Fruit fly (Drosophila melanogaster) whole organism, embryonic: ENCODE data around the gene CecB.

Source experiments
- Atf6 ChIP-seq: fragments of 200-800 bp; sonication (Bioruptor generic); IDR thresholded peaks from 2 replicates; pipeline ENCODE4 v1.3.6; 2022; ENCODE audit warnings: missing biosample characterization, missing genetic modification characterization
- CG10209 ChIP-seq: fragments of 200-800 bp; sonication (Bioruptor generic); optimal IDR thresholded peaks from 3 replicates; lab custom pipeline; 2017; ENCODE audit warnings: missing biosample characterization, mild to moderate bottlenecking, missing genetic modification characterization, missing genetic modification reagents
- CG12219 ChIP-seq: fragments of 200-800 bp; sonication (Bioruptor generic); optimal IDR thresholded peaks from 3 replicates; lab custom pipeline; 2018; ENCODE audit warnings: missing biosample characterization, mild to moderate bottlenecking, missing genetic modification characterization
- CG15479 ChIP-seq: fragments of 200-800 bp; sonication (Bioruptor generic); optimal IDR thresholded peaks from 3 replicates; lab custom pipeline; 2019; ENCODE audit warnings: missing biosample characterization, mild to moderate bottlenecking, missing genetic modification characterization, moderate library complexity
- CG16813 ChIP-seq: fragments of 200-800 bp; sonication (Bioruptor generic); IDR thresholded peaks from 3 replicates; pipeline ENCODE4 v1.3.6; 2022; ENCODE audit warnings: missing biosample characterization, missing genetic modification characterization; ENCODE audit not compliant: partially characterized antibody
- CG17328 ChIP-seq: fragments of 200-800 bp; sonication (Bioruptor generic); IDR thresholded peaks from 2 replicates; pipeline ENCODE4 v1.3.6; 2022; ENCODE audit warnings: missing biosample characterization, missing genetic modification characterization
- CG18619 ChIP-seq: fragments of 200-800 bp; sonication (Bioruptor generic); optimal IDR thresholded peaks from 3 replicates; lab custom pipeline; 2017; ENCODE audit warnings: missing biosample characterization, mild to moderate bottlenecking, missing genetic modification characterization
- CG8089 ChIP-seq: fragments of 200-800 bp; sonication (Bioruptor generic); optimal IDR thresholded peaks from 3 replicates; lab custom pipeline; 2016; ENCODE audit warnings: missing biosample characterization, missing genetic modification characterization
- CG9727 ChIP-seq: fragments of 200-800 bp; sonication (Bioruptor generic); optimal IDR thresholded peaks from 3 replicates; lab custom pipeline; 2017; ENCODE audit warnings: missing biosample characterization, mild to moderate bottlenecking, missing genetic modification characterization
- Doc3 ChIP-seq: fragments of 200-800 bp; sonication (Bioruptor generic); IDR thresholded peaks from 3 replicates; pipeline ENCODE4 v1.3.6; 2022; ENCODE audit warnings: missing biosample characterization, missing genetic modification characterization; ENCODE audit not compliant: partially characterized antibody
- Elba2 ChIP-seq: fragments of 200-800 bp; sonication (Bioruptor generic); optimal IDR thresholded peaks from 3 replicates; lab custom pipeline; 2016; ENCODE audit warnings: missing biosample characterization, missing genetic modification characterization
- Ets97D ChIP-seq: fragments of 200-800 bp; sonication (Bioruptor generic); optimal IDR thresholded peaks from 3 replicates; lab custom pipeline; 2016; ENCODE audit warnings: missing biosample characterization, missing genetic modification characterization
- Neu2 ChIP-seq: fragments of 200-800 bp; sonication (Bioruptor generic); optimal IDR thresholded peaks from 3 replicates; lab custom pipeline; 2016; ENCODE audit warnings: missing biosample characterization, missing genetic modification characterization, borderline replicate concordance
- Sry-β ChIP-seq: fragments of 200-800 bp; sonication (Bioruptor generic); optimal IDR thresholded peaks from 2 replicates; lab custom pipeline; 2018; ENCODE audit warnings: missing biosample characterization, mild to moderate bottlenecking, missing genetic modification characterization, moderate library complexity
- chinmo ChIP-seq: fragments of 200-800 bp; sonication (Bioruptor generic); IDR thresholded peaks from 4 replicates; pipeline ENCODE4 v1.3.6; 2022; ENCODE audit warnings: missing biosample characterization, missing genetic modification characterization; ENCODE audit not compliant: partially characterized antibody
- croc ChIP-seq: fragments of 200-800 bp; sonication (Bioruptor generic); conservative IDR thresholded peaks from 3 replicates; pipeline ENCODE4 v1.3.6; 2022; ENCODE audit warnings: missing biosample characterization, missing genetic modification characterization
- da ChIP-seq: fragments of 200-800 bp; sonication (Bioruptor generic); optimal IDR thresholded peaks from 2 replicates; lab custom pipeline; 2016; ENCODE audit warnings: missing biosample characterization, missing genetic modification characterization
- fu2 ChIP-seq: fragments of 200-800 bp; sonication (Bioruptor generic); optimal IDR thresholded peaks from 2 replicates; lab custom pipeline; 2016; ENCODE audit warnings: missing biosample characterization, missing genetic modification characterization
- grn ChIP-seq: fragments of 200-800 bp; sonication (Bioruptor generic); optimal IDR thresholded peaks from 3 replicates; lab custom pipeline; 2017; ENCODE audit warnings: missing biosample characterization, missing genetic modification characterization
- gsb-n ChIP-seq: fragments of 200-800 bp; sonication (Bioruptor generic); optimal IDR thresholded peaks from 3 replicates; lab custom pipeline; 2018; ENCODE audit warnings: missing biosample characterization, mild to moderate bottlenecking, missing genetic modification characterization
- h ChIP-seq: fragments of >200 bp; optimal IDR thresholded peaks from 2 replicates; lab custom pipeline; 2017
- hb ChIP-seq: fragments of 200-800 bp; sonication (Bioruptor generic); IDR thresholded peaks from 3 replicates; pipeline ENCODE4 v1.3.6; 2022; ENCODE audit warnings: missing biosample characterization, missing genetic modification characterization; ENCODE audit not compliant: partially characterized antibody
- ken ChIP-seq: fragments of 200-800 bp; sonication (Bioruptor generic); IDR thresholded peaks from 3 replicates; pipeline ENCODE4 v1.3.6; 2022; ENCODE audit warnings: missing biosample characterization, missing genetic modification characterization
- lab ChIP-seq: fragments of 200-800 bp; sonication (Bioruptor generic); optimal IDR thresholded peaks from 3 replicates; lab custom pipeline; 2017; ENCODE audit warnings: missing biosample characterization, missing genetic modification characterization, mild to moderate bottlenecking, moderate library complexity, missing genetic modification reagents
- lov ChIP-seq, 2 experiments: fragments of 200-800 bp in 1 of 2; fragments of >200 bp in 1 of 2; sonication (Bioruptor generic) in 1 of 2; IDR thresholded peaks in 1 of 2; optimal IDR thresholded peaks in 1 of 2; 2 replicates in 1 of 2; 3 replicates in 1 of 2; pipeline versions ENCODE4 v1.3.6 to Lab custom; 2017 to 2022; ENCODE audit warnings: missing biosample characterization in 1 of 2, missing genetic modification characterization in 1 of 2
- slbo ChIP-seq: fragments of 200-800 bp; sonication (Bioruptor generic); IDR thresholded peaks from 2 replicates; pipeline ENCODE4 v1.3.6; 2022; ENCODE audit warnings: missing biosample characterization, missing genetic modification characterization
- vnd ChIP-seq: fragments of 200-800 bp; sonication (Bioruptor generic); IDR thresholded peaks from 3 replicates; pipeline ENCODE4 v1.3.6; 2022; ENCODE audit warnings: missing biosample characterization, missing genetic modification characterization; ENCODE audit not compliant: partially characterized antibody
- zf30C ChIP-seq: fragments of 200-800 bp; sonication (Bioruptor generic); optimal IDR thresholded peaks from 3 replicates; lab custom pipeline; 2018; ENCODE audit warnings: missing biosample characterization, mild to moderate bottlenecking, missing genetic modification characterization

The CecB gene

DNA sequence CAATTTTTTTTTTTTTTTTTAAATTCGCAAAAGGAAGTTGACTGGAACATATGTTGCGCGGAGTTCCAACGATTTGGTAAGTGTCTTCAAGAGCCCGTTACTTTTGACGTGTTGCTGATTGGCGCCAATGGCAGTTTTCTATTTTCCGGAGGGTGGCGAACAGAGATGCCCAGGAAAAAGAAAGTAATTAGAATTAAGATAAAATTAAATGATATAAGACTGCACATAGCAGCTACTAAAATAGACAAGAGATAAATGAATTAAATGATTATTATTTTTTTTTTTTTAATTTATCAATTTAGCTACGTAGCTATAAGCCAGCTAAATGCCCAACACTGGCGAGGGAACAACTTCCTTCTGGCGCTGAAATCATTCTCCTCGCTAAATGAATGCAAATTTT is 8.6 kb upstream of the CecB start (continued):
- TF ChIP-seq Neu2: no peak
- TF ChIP-seq CG16813 (GFP tag; lab: Robert Waterston, UW): no peak
- no peak for TF ChIP-seq gsb-n

DNA sequence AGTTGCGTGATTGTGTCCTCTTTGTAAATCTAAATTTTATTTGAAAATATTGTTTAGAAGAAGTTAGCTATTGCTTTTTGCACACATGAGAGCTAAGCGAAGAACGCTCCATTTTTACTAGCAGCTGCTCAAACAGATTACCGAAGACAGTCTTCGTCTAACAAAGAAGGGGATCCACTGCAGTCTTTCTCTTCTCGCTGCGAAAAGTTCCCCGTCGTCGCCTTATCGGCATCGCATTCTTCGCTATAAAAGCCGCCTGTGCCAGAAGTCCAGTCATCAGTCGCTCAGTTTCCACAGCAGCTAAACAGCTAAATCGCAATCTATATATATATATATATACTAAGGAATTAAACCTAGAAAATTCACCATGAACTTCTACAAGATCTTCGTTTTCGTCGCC is 2.6 kb upstream of the CecB start, which contains the start of gene CecC:
Gene CecC, plus strand, starts transcription at position 275 of the 400 bp plus-strand sequence.
- TF ChIP-seq croc (GFP tag; lab: Robert Waterston, UW): no peak
- TF ChIP-seq ken (GFP tag; lab: Robert Waterston, UW): no peak
- TF ChIP-seq CG18619 (GFP tag; lab: Kevin White, UChicago): no peak
- no peak for TF ChIP-seq h (lab: Kevin White, UChicago)
- no peak for TF ChIP-seq CG12219
- TF ChIP-seq Doc3 (GFP tag; lab: Robert Waterston, UW): no peak
- no peak for TF ChIP-seq CG15479 (GFP tag; lab: Kevin White, UChicago)
- TF ChIP-seq da: no peak
- TF ChIP-seq Elba2 (GFP tag; lab: Kevin White, UChicago): no peak
- no peak for TF ChIP-seq CG17328 (GFP tag; lab: Robert Waterston, UW)
- no peak for TF ChIP-seq CG10209 (GFP tag; lab: Kevin White, UChicago)
- no peak for TF ChIP-seq zf30C (GFP tag; lab: Kevin White, UChicago)
- TF ChIP-seq Atf6 (GFP tag; lab: Robert Waterston, UW): no peak
- TF ChIP-seq fu2 (GFP tag; lab: Kevin White, UChicago): no peak
- no peak for TF ChIP-seq CG8089 (GFP tag; lab: Kevin White, UChicago)

DNA sequence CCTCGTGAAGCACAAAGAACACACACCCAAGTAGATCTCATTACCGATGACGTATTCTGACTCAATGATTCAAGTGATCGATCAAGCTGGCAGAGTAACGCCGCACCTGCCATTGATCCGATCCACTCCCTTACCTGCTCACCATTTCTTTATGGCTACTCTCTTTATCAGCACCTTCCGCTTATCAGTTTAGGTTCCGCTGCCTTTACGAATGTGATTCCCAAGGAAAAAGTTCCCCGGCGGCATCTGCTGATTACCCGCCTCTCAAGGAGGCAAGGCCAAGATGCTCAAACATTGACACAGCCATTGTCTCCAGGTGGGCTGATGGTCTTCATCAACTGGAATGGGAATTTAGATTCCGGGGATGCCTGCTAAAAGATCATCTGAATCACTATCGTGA is 1.4 kb upstream of the CecB start:
- TF ChIP-seq hb (GFP tag; lab: Robert Waterston, UW): 0 out of 3 replicates have a peak, but pooled peaks have one; percentile 9
- TF ChIP-seq lab (GFP tag; lab: Kevin White, UChicago): peak; percentile 29
- TF ChIP-seq vnd (GFP tag; lab: Robert Waterston, UW): no peak

DNA sequence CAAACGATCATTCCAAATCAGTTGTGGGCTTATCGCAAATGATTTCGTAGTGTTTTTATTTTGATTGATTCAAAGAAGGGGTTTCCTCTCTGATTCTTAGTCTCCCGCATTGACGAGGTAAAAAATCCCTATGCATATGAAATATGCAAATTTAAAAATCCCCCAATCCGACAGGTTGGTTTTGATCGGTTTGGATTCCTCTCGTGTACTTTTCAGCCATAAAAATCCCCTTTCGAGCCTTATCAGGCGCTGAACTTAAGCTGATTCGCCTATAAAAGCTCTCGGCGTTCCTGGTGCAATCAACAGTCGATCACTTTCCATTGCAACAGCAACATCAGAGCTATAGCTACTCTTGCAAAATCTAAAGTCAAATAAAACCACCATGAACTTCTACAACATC is 1.7 kb downstream of the CecB start, which contains the start of gene CecA2:
Gene CecA2, plus strand, starts transcription at position 301 of the 400 bp plus-strand sequence.
- TF ChIP-seq lov (optimal IDR thresholded peaks at IDR 0.05; lab: Kevin White, UChicago) (no peak), lov (GFP tag; IDR thresholded peaks at IDR 0.05; lab: Robert Waterston, UW) (0 out of 3 replicates have a peak, but pooled peaks have one; percentile 10), Sry-β (GFP tag; lab: Kevin White, UChicago) (no peak)
- TF ChIP-seq, all 482 proteins: peak for 1

DNA sequence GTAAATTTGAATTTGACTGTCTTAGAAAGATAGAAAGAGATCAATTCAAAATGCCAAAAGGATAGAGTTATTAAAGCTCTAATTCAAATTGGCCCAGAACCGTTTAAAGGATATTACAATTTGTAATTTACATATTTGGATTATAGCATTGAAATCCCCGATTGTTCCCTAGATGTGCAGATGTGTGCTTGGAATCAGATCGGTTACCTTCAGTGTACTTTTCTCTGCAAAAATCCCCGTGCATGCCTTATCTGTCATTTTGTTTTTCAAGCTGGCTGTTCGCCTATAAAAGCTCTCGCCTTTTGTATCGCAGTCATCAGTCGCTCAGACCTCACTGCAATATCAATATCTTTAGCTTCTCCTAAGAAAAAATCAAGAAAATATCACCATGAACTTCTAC is 3.0 kb downstream of the CecB start, which contains the start of gene CecA1:
Gene CecA1, plus strand, starts transcription at position 315 of the 400 bp plus-strand sequence.
- TF ChIP-seq slbo: no peak
- TF ChIP-seq chinmo (GFP tag; lab: Robert Waterston, UW): 0 out of 4 replicates have a peak, but pooled peaks have one; percentile 56

DNA sequence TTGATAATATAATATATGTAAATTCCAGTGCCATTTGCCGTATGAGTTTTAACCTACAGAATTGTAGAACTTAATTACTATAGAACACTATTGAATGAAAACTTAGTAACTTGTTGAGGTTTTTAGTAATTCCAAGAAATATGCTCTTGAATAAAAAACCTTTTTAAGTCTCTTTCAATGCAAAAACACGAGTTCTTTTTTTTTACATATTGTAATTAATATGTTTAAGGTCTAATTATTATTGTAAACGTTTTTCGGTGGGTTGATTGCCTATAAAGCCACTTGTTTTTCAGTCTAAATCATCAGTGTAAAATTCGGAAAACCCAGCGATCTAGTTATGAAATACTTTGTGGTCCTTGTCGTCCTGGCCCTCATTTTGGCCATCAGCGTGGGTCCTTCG is 3.9 kb downstream of the CecB start, which contains the start of gene Anp:
Gene Anp, plus strand, starts transcription at position 301 of the 400 bp plus-strand sequence.
- TF ChIP-seq Ets97D (GFP tag; lab: Kevin White, UChicago): no peak
- TF ChIP-seq CG9727 (GFP tag; lab: Kevin White, UChicago): no peak
- TF ChIP-seq grn: no peak
